Worm (Caenorhabditis elegans) whole organism, early embryonic: Measurements from ENCODE around the gene oac-53.

ENCODE experiments used
- B0310.2 ChIP-seq: sonication (generic microtip); optimal IDR thresholded peaks from 2 replicates; lab custom pipeline; 2016; ENCODE audit warnings: mild to moderate bottlenecking, missing genetic modification characterization, missing compliant biosample characterization
- F13C5.2 ChIP-seq: sonication (generic microtip); optimal IDR thresholded peaks from 2 replicates; lab custom pipeline; 2017; ENCODE audit warnings: mild to moderate bottlenecking, missing genetic modification characterization, inconsistent platforms, missing compliant biosample characterization
- ama-1 ChIP-seq: fragments of 150-350 bp; optimal IDR thresholded peaks from 2 replicates; lab custom pipeline; 2014
- ceh-36 ChIP-seq: sonication (generic microtip); optimal IDR thresholded peaks from 2 replicates; lab custom pipeline; 2016; ENCODE audit warnings: missing genetic modification characterization, inconsistent platforms, missing compliant biosample characterization
- hmbx-1 ChIP-seq: sonication (generic microtip); optimal IDR thresholded peaks from 2 replicates; lab custom pipeline; 2016; ENCODE audit warnings: mild to moderate bottlenecking, missing genetic modification characterization, missing compliant biosample characterization
- hmg-4 ChIP-seq: fragments of 200-800 bp; sonication (Bioruptor generic); optimal IDR thresholded peaks from 2 replicates; lab custom pipeline; 2018; ENCODE audit warnings: mild to moderate bottlenecking, missing genetic modification characterization, missing compliant biosample characterization
- pes-1 ChIP-seq: fragments of 200-800 bp; sonication (Bioruptor generic); IDR thresholded peaks from 2 replicates; pipeline ENCODE4 v1.3.6; 2022; ENCODE audit warnings: missing genetic modification reagents, missing genetic modification characterization, missing compliant biosample characterization
- scrt-1 ChIP-seq: fragments of 200-800 bp; sonication (Bioruptor generic); IDR thresholded peaks from 2 replicates; pipeline ENCODE4 v1.3.6; 2022; ENCODE audit warnings: missing genetic modification characterization, missing compliant biosample characterization
- sea-1 ChIP-seq: fragments of 200-800 bp; sonication (Bioruptor generic); conservative IDR thresholded peaks from 2 replicates; pipeline ENCODE4 v1.3.6; 2022; ENCODE audit warnings: missing genetic modification characterization, missing compliant biosample characterization
- tbx-37 ChIP-seq: fragments of 200-800 bp; sonication (Bioruptor generic); conservative IDR thresholded peaks from 2 replicates; pipeline ENCODE4 v1.3.6; 2022; ENCODE audit warnings: missing genetic modification reagents, missing genetic modification characterization, missing compliant biosample characterization

ce11 chrV:16671190-16671589, 43.4 kb upstream of the oac-53 start, which contains the start of gene str-61:
- TF ChIP-seq scrt-1 (no peak), ama-1 (lab: Kevin White, UChicago) (no peak), hmg-4 (GFP tag; lab: Kevin White, UChicago) (no peak), hmbx-1 (tag; lab: Kevin White, UChicago) (no peak), F13C5.2 (tag; lab: Kevin White, UChicago) (no peak), sea-1 (GFP tag; lab: Robert Waterston, UW) (no peak), ceh-36 (tag; lab: Kevin White, UChicago) (no peak), pes-1 (GFP tag; lab: Robert Waterston, UW) (no peak), B0310.2 (tag; lab: Kevin White, UChicago) (no peak), tbx-37 (GFP tag; lab: Robert Waterston, UW) (no peak)
